Worm (Caenorhabditis elegans) whole organism, early embryonic: ENCODE data around the gene C16A11.7.

ENCODE experiments used
- ama-1 ChIP-seq: fragments of 150-350 bp; optimal IDR thresholded peaks from 2 replicates; lab custom pipeline; 2014
- tbx-11 ChIP-seq: fragments of 200-800 bp; sonication (Bioruptor generic); IDR thresholded peaks from 2 replicates; pipeline ENCODE4 v1.3.6; 2022; ENCODE audit warnings: missing genetic modification characterization, missing compliant biosample characterization

DNA sequence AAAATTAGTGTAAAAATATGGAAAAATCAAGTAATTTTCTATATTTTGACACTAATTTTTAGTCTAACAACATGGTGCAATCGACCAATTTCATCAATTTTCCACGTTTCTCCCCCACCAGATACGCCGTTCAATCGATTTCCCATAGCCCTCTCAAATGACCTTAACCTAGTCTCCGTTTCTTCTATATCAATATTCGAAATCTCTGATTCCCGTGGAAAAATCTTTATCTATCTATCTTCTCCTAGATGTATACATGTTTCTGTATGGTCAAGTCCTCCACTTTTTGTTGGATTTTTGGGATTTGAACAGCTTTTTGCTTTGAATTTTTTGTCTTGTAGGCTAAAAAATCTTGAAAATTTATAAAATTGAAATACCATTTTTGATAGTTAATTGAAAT is 37.4 kb upstream of the C16A11.7 start:
- TF ChIP-seq ama-1 (lab: Kevin White, UChicago) (no peak), tbx-11 (GFP tag; lab: Robert Waterston, UW) (no peak)
